Fruit fly (Drosophila melanogaster) whole organism, prepupa: ENCODE measurements around the gene Msp300.

ENCODE experiments used
- Blimp-1 ChIP-seq: fragments of 200-800 bp; sonication (Bioruptor generic); optimal IDR thresholded peaks from 3 replicates; lab custom pipeline; 2017; ENCODE audit warnings: missing biosample characterization, missing genetic modification characterization, mild to moderate bottlenecking, moderate library complexity, missing genetic modification reagents
- CG10631 ChIP-seq: fragments of 200-800 bp; sonication (Bioruptor generic); optimal IDR thresholded peaks from 2 replicates; lab custom pipeline; 2016; ENCODE audit warnings: missing biosample characterization, missing genetic modification characterization
- CG10669 ChIP-seq: fragments of 200-800 bp; sonication (Bioruptor generic); optimal IDR thresholded peaks from 3 replicates; lab custom pipeline; 2018; ENCODE audit warnings: missing biosample characterization, mild to moderate bottlenecking, missing genetic modification characterization, moderate library complexity
- CG11294 ChIP-seq: fragments of 200-800 bp; sonication (Bioruptor generic); IDR thresholded peaks from 2 replicates; pipeline ENCODE4 v1.3.6; 2022; ENCODE audit warnings: missing biosample characterization, missing genetic modification characterization
- CG11762 ChIP-seq: fragments of 200-800 bp; sonication (Bioruptor generic); optimal IDR thresholded peaks from 3 replicates; lab custom pipeline; 2016; ENCODE audit warnings: missing biosample characterization, missing genetic modification characterization; ENCODE audit not compliant: insufficient read depth
- CG15336 ChIP-seq: fragments of 200-800 bp; sonication (Bioruptor generic); IDR thresholded peaks from 2 replicates; pipeline ENCODE4 v1.3.6; 2022; ENCODE audit warnings: missing biosample characterization, missing genetic modification characterization
- CG1621 ChIP-seq: fragments of 200-800 bp; sonication (Bioruptor generic); optimal IDR thresholded peaks from 3 replicates; lab custom pipeline; 2018; ENCODE audit warnings: missing biosample characterization, mild to moderate bottlenecking, missing genetic modification characterization
- CG16779 ChIP-seq: fragments of 200-800 bp; sonication (Bioruptor generic); optimal IDR thresholded peaks from 3 replicates; lab custom pipeline; 2017; ENCODE audit warnings: missing biosample characterization, mild to moderate bottlenecking, missing genetic modification characterization
- CG3032 ChIP-seq: fragments of 200-800 bp; optimal IDR thresholded peaks from 2 replicates; lab custom pipeline; 2019; ENCODE audit warnings: missing biosample characterization, mild to moderate bottlenecking, missing genetic modification characterization, moderate library complexity
- CG31627 ChIP-seq: fragments of 200-800 bp; sonication (Bioruptor generic); optimal IDR thresholded peaks from 3 replicates; lab custom pipeline; 2016; ENCODE audit warnings: missing biosample characterization, missing genetic modification characterization
- CG32006 ChIP-seq: fragments of 200-800 bp; sonication (Bioruptor generic); optimal IDR thresholded peaks from 3 replicates; lab custom pipeline; 2017; ENCODE audit warnings: missing biosample characterization, mild to moderate bottlenecking, missing genetic modification characterization
- CG3919 ChIP-seq: fragments of 200-800 bp; sonication (Bioruptor generic); optimal IDR thresholded peaks from 3 replicates; lab custom pipeline; 2016; ENCODE audit warnings: missing biosample characterization, missing genetic modification characterization
- CG4318 ChIP-seq: fragments of 200-800 bp; sonication (Bioruptor generic); optimal IDR thresholded peaks from 3 replicates; lab custom pipeline; 2017; ENCODE audit warnings: missing biosample characterization, mild to moderate bottlenecking, missing genetic modification characterization
- CG6163 ChIP-seq: fragments of 200-800 bp; sonication (Bioruptor generic); IDR thresholded peaks from 3 replicates; pipeline ENCODE4 v1.3.6; 2022; ENCODE audit warnings: missing biosample characterization, missing genetic modification characterization
- CG6276 ChIP-seq: fragments of 200-800 bp; sonication (Bioruptor generic); optimal IDR thresholded peaks from 2 replicates; lab custom pipeline; 2017; ENCODE audit warnings: missing biosample characterization, mild to moderate bottlenecking, missing genetic modification characterization
- CG6792 ChIP-seq: fragments of 200-800 bp; sonication (Bioruptor generic); optimal IDR thresholded peaks from 3 replicates; lab custom pipeline; 2016; ENCODE audit warnings: missing biosample characterization, missing genetic modification characterization
- CG6854 ChIP-seq: fragments of 200-800 bp; sonication (Bioruptor generic); optimal IDR thresholded peaks from 2 replicates; lab custom pipeline; 2017; ENCODE audit warnings: missing biosample characterization, mild to moderate bottlenecking, missing genetic modification characterization
- CG7368 ChIP-seq: fragments of 200-800 bp; sonication (Bioruptor generic); optimal IDR thresholded peaks from 3 replicates; lab custom pipeline; 2016; ENCODE audit warnings: missing biosample characterization, missing genetic modification characterization
- CG8119 ChIP-seq: fragments of 200-800 bp; sonication (Bioruptor generic); IDR thresholded peaks from 3 replicates; pipeline ENCODE4 v1.3.6; 2022; ENCODE audit warnings: missing biosample characterization, missing genetic modification characterization
- CG8319 ChIP-seq: fragments of 200-800 bp; sonication (Bioruptor generic); optimal IDR thresholded peaks from 3 replicates; lab custom pipeline; 2016; ENCODE audit warnings: missing biosample characterization, missing genetic modification characterization
- CG8632 ChIP-seq: fragments of 200-800 bp; sonication (Bioruptor generic); optimal IDR thresholded peaks from 3 replicates; lab custom pipeline; 2016; ENCODE audit warnings: missing biosample characterization, missing genetic modification characterization
- CG9139 ChIP-seq: fragments of 200-800 bp; sonication (Bioruptor generic); optimal IDR thresholded peaks from 3 replicates; lab custom pipeline; 2017; ENCODE audit warnings: missing biosample characterization, mild to moderate bottlenecking, missing genetic modification characterization
- Eip78C ChIP-seq: fragments of 200-800 bp; sonication (Bioruptor generic); peaks from one replicate; lab custom pipeline; 2016; ENCODE audit warnings: missing biosample characterization, missing genetic modification characterization
- Eip93F ChIP-seq: fragments of 200-800 bp; sonication (Bioruptor generic); optimal IDR thresholded peaks from 2 replicates; lab custom pipeline; 2016; ENCODE audit warnings: missing biosample characterization, mild to moderate bottlenecking, missing genetic modification characterization
- Ets21C ChIP-seq: fragments of 200-800 bp; sonication (Bioruptor generic); optimal IDR thresholded peaks from 3 replicates; lab custom pipeline; 2016; ENCODE audit warnings: missing biosample characterization, missing genetic modification characterization
- Ets96B ChIP-seq: fragments of 200-800 bp; optimal IDR thresholded peaks from 2 replicates; lab custom pipeline; 2019; ENCODE audit warnings: missing biosample characterization, mild to moderate bottlenecking, missing genetic modification characterization, moderate library complexity
- Gug ChIP-seq: fragments of 200-800 bp; sonication (Bioruptor generic); IDR thresholded peaks from 2 replicates; pipeline ENCODE4 v1.3.6; 2022; ENCODE audit warnings: missing biosample characterization, missing genetic modification characterization
- Hr38 ChIP-seq: sonication (Bioruptor generic); optimal IDR thresholded peaks from 2 replicates; lab custom pipeline; 2016; ENCODE audit warnings: missing biosample characterization, missing genetic modification characterization
- Hr39 ChIP-seq: fragments of 200-800 bp; sonication (Bioruptor generic); optimal IDR thresholded peaks from 2 replicates; lab custom pipeline; 2016; ENCODE audit warnings: missing biosample characterization, missing genetic modification characterization
- Hr4 ChIP-seq: fragments of 200-800 bp; sonication (Bioruptor generic); optimal IDR thresholded peaks from 3 replicates; lab custom pipeline; 2016; ENCODE audit warnings: missing biosample characterization, missing genetic modification characterization
- Lpt ChIP-seq: fragments of 200-800 bp; sonication (Bioruptor generic); optimal IDR thresholded peaks from 3 replicates; lab custom pipeline; 2016; ENCODE audit warnings: missing biosample characterization, missing genetic modification characterization
- OdsH ChIP-seq: fragments of 200-800 bp; sonication (Bioruptor generic); optimal IDR thresholded peaks from 3 replicates; lab custom pipeline; 2016; ENCODE audit warnings: missing biosample characterization, missing genetic modification characterization
- Smox ChIP-seq: fragments of 200-800 bp; sonication (Bioruptor generic); optimal IDR thresholded peaks from 3 replicates; lab custom pipeline; 2016; ENCODE audit warnings: missing biosample characterization, missing genetic modification characterization
- Sox102F ChIP-seq: fragments of 200-800 bp; sonication (Bioruptor generic); optimal IDR thresholded peaks from 2 replicates; lab custom pipeline; 2016; ENCODE audit warnings: missing biosample characterization, mild to moderate bottlenecking, missing genetic modification characterization
- Sox14 ChIP-seq: fragments of 200-800 bp; sonication (Bioruptor generic); optimal IDR thresholded peaks from 3 replicates; lab custom pipeline; 2016; ENCODE audit warnings: missing biosample characterization, missing genetic modification characterization
- Sox15 ChIP-seq: fragments of 200-800 bp; sonication (Bioruptor generic); optimal IDR thresholded peaks from 3 replicates; lab custom pipeline; 2016; ENCODE audit warnings: missing biosample characterization, missing genetic modification characterization
- dac ChIP-seq: fragments of 200-800 bp; sonication (Bioruptor generic); optimal IDR thresholded peaks from 2 replicates; lab custom pipeline; 2017; ENCODE audit warnings: missing biosample characterization, mild to moderate bottlenecking, missing genetic modification characterization
- dsx ChIP-seq: fragments of 200-800 bp; optimal IDR thresholded peaks from 3 replicates; lab custom pipeline; 2019; ENCODE audit warnings: missing biosample characterization, mild to moderate bottlenecking, missing genetic modification characterization, moderate library complexity; ENCODE audit not compliant: poor library complexity, severe bottlenecking
- eg ChIP-seq: fragments of 200-800 bp; sonication (Bioruptor generic); IDR thresholded peaks from 3 replicates; pipeline ENCODE4 v1.3.6; 2022; ENCODE audit warnings: missing biosample characterization, missing genetic modification characterization
- fd59A ChIP-seq: fragments of 200-800 bp; sonication (Bioruptor generic); optimal IDR thresholded peaks from 2 replicates; lab custom pipeline; 2017; ENCODE audit warnings: missing biosample characterization, mild to moderate bottlenecking, missing genetic modification characterization, missing genetic modification reagents
- fd85E ChIP-seq: fragments of 200-800 bp; sonication (Bioruptor generic); optimal IDR thresholded peaks from 3 replicates; lab custom pipeline; 2016; ENCODE audit warnings: missing biosample characterization, missing genetic modification characterization
- fkh ChIP-seq: fragments of 200-800 bp; sonication (Bioruptor generic); optimal IDR thresholded peaks from 3 replicates; lab custom pipeline; 2017; ENCODE audit warnings: missing biosample characterization, mild to moderate bottlenecking, missing genetic modification characterization, moderate library complexity
- lz ChIP-seq: fragments of 200-800 bp; sonication (Bioruptor generic); optimal IDR thresholded peaks from 3 replicates; lab custom pipeline; 2016; ENCODE audit warnings: missing biosample characterization, missing genetic modification characterization
- net ChIP-seq: fragments of 200-800 bp; sonication (Bioruptor generic); optimal IDR thresholded peaks from 3 replicates; lab custom pipeline; 2016; ENCODE audit warnings: missing biosample characterization, missing genetic modification characterization
- pdm3 ChIP-seq: fragments of 200-800 bp; sonication (Bioruptor generic); optimal IDR thresholded peaks from 3 replicates; lab custom pipeline; 2016; ENCODE audit warnings: missing biosample characterization, missing genetic modification characterization
- salr ChIP-seq, 2 experiments: fragments of 200-800 bp; sonication (Bioruptor generic); optimal IDR thresholded peaks; 3 replicates each; lab custom pipeline; 2016 to 2018; ENCODE audit warnings: missing biosample characterization in 2 of 2, missing genetic modification characterization in 2 of 2, mild to moderate bottlenecking in 1 of 2
- svp ChIP-seq: fragments of 200-800 bp; sonication (Bioruptor generic); peaks from one replicate; lab custom pipeline; 2016; ENCODE audit warnings: missing biosample characterization, missing genetic modification characterization
- topi ChIP-seq: fragments of 200-800 bp; sonication (Bioruptor generic); optimal IDR thresholded peaks from 3 replicates; lab custom pipeline; 2016; ENCODE audit warnings: missing biosample characterization, missing genetic modification characterization
- vri ChIP-seq: fragments of 200-800 bp; sonication (Bioruptor generic); optimal IDR thresholded peaks from 3 replicates; lab custom pipeline; 2016; ENCODE audit warnings: missing biosample characterization, mild to moderate bottlenecking, missing genetic modification characterization

Gene Msp300

dm6 chr2L:5230772-5231171 lies 130.1 kb downstream of the Msp300 start:
- TF ChIP-seq Sox14 (GFP tag; lab: Kevin White, UChicago): no peak
- no peak for TF ChIP-seq salr (GFP tag; optimal IDR thresholded peaks at IDR 0.05; lab: Kevin White, UChicago)
- TF ChIP-seq CG32006: no peak
- no peak for TF ChIP-seq CG9139
- TF ChIP-seq dsx (GFP tag; lab: Kevin White, UChicago): no peak
- TF ChIP-seq Eip93F (GFP tag; lab: Kevin White, UChicago): no peak
- no peak for TF ChIP-seq CG8119 (GFP tag; lab: Robert Waterston, UW)
- TF ChIP-seq pdm3 (GFP tag; lab: Kevin White, UChicago): no peak
- TF ChIP-seq CG11294 (GFP tag; lab: Robert Waterston, UW): no peak
- no peak for TF ChIP-seq CG1621 (tag; lab: Kevin White, UChicago)
- no peak for TF ChIP-seq CG8319 (GFP tag; lab: Kevin White, UChicago)
- TF ChIP-seq OdsH (GFP tag; lab: Kevin White, UChicago): no peak
- no peak for TF ChIP-seq CG6854 (GFP tag; lab: Kevin White, UChicago)

dm6 chr2L:5231437-5231836 lies 130.8 kb downstream of the Msp300 start:
- TF ChIP-seq CG10669 (GFP tag; lab: Kevin White, UChicago): peak; percentile 16
- TF ChIP-seq CG11294 (GFP tag; lab: Robert Waterston, UW): no peak
- TF ChIP-seq fd85E (GFP tag; lab: Kevin White, UChicago): no peak
- TF ChIP-seq CG6792 (GFP tag; lab: Kevin White, UChicago): peak; percentile 36
- TF ChIP-seq CG7368 (GFP tag; lab: Kevin White, UChicago): no peak
- no peak for TF ChIP-seq CG6276 (GFP tag; lab: Kevin White, UChicago)
- TF ChIP-seq CG6163 (GFP tag; lab: Robert Waterston, UW): 0 out of 3 replicates have a peak, but pooled peaks have one; percentile 31
- TF ChIP-seq CG1621 (tag; lab: Kevin White, UChicago): no peak
- TF ChIP-seq Sox102F: peak; percentile 75
- no peak for TF ChIP-seq CG3032
- peak; percentile 59 for TF ChIP-seq Smox (GFP tag; lab: Kevin White, UChicago)
- TF ChIP-seq Eip93F (GFP tag; lab: Kevin White, UChicago): no peak
- TF ChIP-seq Blimp-1 (GFP tag; lab: Kevin White, UChicago): no peak
- peak; percentile 51 for TF ChIP-seq CG31627 (GFP tag; lab: Kevin White, UChicago)
- TF ChIP-seq dac: no peak
- no peak for TF ChIP-seq dsx (GFP tag; lab: Kevin White, UChicago)
- no peak for TF ChIP-seq CG11762 (GFP tag; lab: Kevin White, UChicago)
- TF ChIP-seq Hr39: peak; percentile 62
- TF ChIP-seq CG15336: 0 out of 2 replicates have a peak, but pooled peaks have one; percentile 19
- TF ChIP-seq CG6854 (GFP tag; lab: Kevin White, UChicago): no peak
- peak; percentile 28 for TF ChIP-seq pdm3 (GFP tag; lab: Kevin White, UChicago)
- peak; percentile 66 for TF ChIP-seq topi (GFP tag; lab: Kevin White, UChicago)
- peak; percentile 83 for TF ChIP-seq Eip78C
- TF ChIP-seq Ets96B (tag; lab: Kevin White, UChicago): no peak
- TF ChIP-seq CG3919 (GFP tag; lab: Kevin White, UChicago): peak; percentile 11
- TF ChIP-seq Sox15 (GFP tag; lab: Kevin White, UChicago): no peak
- no peak for TF ChIP-seq Lpt (GFP tag; lab: Kevin White, UChicago)
- TF ChIP-seq CG8319 (GFP tag; lab: Kevin White, UChicago): no peak
- TF ChIP-seq Gug (GFP tag; lab: Robert Waterston, UW): no peak
- TF ChIP-seq eg (GFP tag; lab: Robert Waterston, UW): 0 out of 3 replicates have a peak, but pooled peaks have one; percentile 25
- TF ChIP-seq fd59A (GFP tag; lab: Kevin White, UChicago): no peak
- peak; percentile 36 for TF ChIP-seq CG10631
- TF ChIP-seq CG8632 (GFP tag; lab: Kevin White, UChicago): peak; percentile 37
- peak; percentile 28 for TF ChIP-seq Ets21C
- peak; percentile 21 for TF ChIP-seq Sox14 (GFP tag; lab: Kevin White, UChicago)
- no peak for TF ChIP-seq CG4318 (GFP tag; lab: Kevin White, UChicago)
- peak; percentile 49 for TF ChIP-seq vri (GFP tag; lab: Kevin White, UChicago)
- peak; percentile 12 for TF ChIP-seq OdsH (GFP tag; lab: Kevin White, UChicago)
- no peak for TF ChIP-seq Hr4 (GFP tag; lab: Kevin White, UChicago)
- TF ChIP-seq salr (GFP tag; optimal IDR thresholded peaks at IDR 0.05; lab: Kevin White, UChicago): no peak
- peak; percentile 19 for TF ChIP-seq net
- no peak for TF ChIP-seq Hr38
- peak; percentile 75 for TF ChIP-seq svp (GFP tag; lab: Kevin White, UChicago)
- peak; percentile 3 for TF ChIP-seq fkh
- TF ChIP-seq CG16779: no peak
- peak; percentile 48 for TF ChIP-seq lz (GFP tag; lab: Kevin White, UChicago)
